Fruit fly (Drosophila melanogaster) whole organism, prepupa: ENCODE data around the gene Hand.

Experiments used
- CG10631 ChIP-seq: fragments of 200-800 bp; sonication (Bioruptor generic); optimal IDR thresholded peaks from 2 replicates; lab custom pipeline; 2016; ENCODE audit warnings: missing biosample characterization, missing genetic modification characterization
- CG10669 ChIP-seq: fragments of 200-800 bp; sonication (Bioruptor generic); optimal IDR thresholded peaks from 3 replicates; lab custom pipeline; 2018; ENCODE audit warnings: missing biosample characterization, mild to moderate bottlenecking, missing genetic modification characterization, moderate library complexity
- CG11902 ChIP-seq: fragments of 200-800 bp; sonication (Bioruptor generic); optimal IDR thresholded peaks from 3 replicates; lab custom pipeline; 2016; ENCODE audit warnings: missing biosample characterization, missing genetic modification characterization
- CG1621 ChIP-seq: fragments of 200-800 bp; sonication (Bioruptor generic); optimal IDR thresholded peaks from 3 replicates; lab custom pipeline; 2018; ENCODE audit warnings: missing biosample characterization, mild to moderate bottlenecking, missing genetic modification characterization
- CG16779 ChIP-seq: fragments of 200-800 bp; sonication (Bioruptor generic); optimal IDR thresholded peaks from 3 replicates; lab custom pipeline; 2017; ENCODE audit warnings: missing biosample characterization, mild to moderate bottlenecking, missing genetic modification characterization
- CG3032 ChIP-seq: fragments of 200-800 bp; optimal IDR thresholded peaks from 2 replicates; lab custom pipeline; 2019; ENCODE audit warnings: missing biosample characterization, mild to moderate bottlenecking, missing genetic modification characterization, moderate library complexity
- CG31627 ChIP-seq: fragments of 200-800 bp; sonication (Bioruptor generic); optimal IDR thresholded peaks from 3 replicates; lab custom pipeline; 2016; ENCODE audit warnings: missing biosample characterization, missing genetic modification characterization
- CG32006 ChIP-seq: fragments of 200-800 bp; sonication (Bioruptor generic); optimal IDR thresholded peaks from 3 replicates; lab custom pipeline; 2017; ENCODE audit warnings: missing biosample characterization, mild to moderate bottlenecking, missing genetic modification characterization
- CG34406 ChIP-seq: fragments of 200-800 bp; sonication (Bioruptor generic); optimal IDR thresholded peaks from 3 replicates; lab custom pipeline; 2016; ENCODE audit warnings: missing biosample characterization, missing genetic modification characterization
- CG8632 ChIP-seq: fragments of 200-800 bp; sonication (Bioruptor generic); optimal IDR thresholded peaks from 3 replicates; lab custom pipeline; 2016; ENCODE audit warnings: missing biosample characterization, missing genetic modification characterization
- CG9139 ChIP-seq: fragments of 200-800 bp; sonication (Bioruptor generic); optimal IDR thresholded peaks from 3 replicates; lab custom pipeline; 2017; ENCODE audit warnings: missing biosample characterization, mild to moderate bottlenecking, missing genetic modification characterization
- Eip75B ChIP-seq: fragments of 200-800 bp; sonication (Bioruptor generic); optimal IDR thresholded peaks from 3 replicates; lab custom pipeline; 2016; ENCODE audit warnings: missing biosample characterization, missing genetic modification characterization
- Eip78C ChIP-seq: fragments of 200-800 bp; sonication (Bioruptor generic); peaks from one replicate; lab custom pipeline; 2016; ENCODE audit warnings: missing biosample characterization, missing genetic modification characterization
- Eip93F ChIP-seq: fragments of 200-800 bp; sonication (Bioruptor generic); optimal IDR thresholded peaks from 2 replicates; lab custom pipeline; 2016; ENCODE audit warnings: missing biosample characterization, mild to moderate bottlenecking, missing genetic modification characterization
- Ets21C ChIP-seq: fragments of 200-800 bp; sonication (Bioruptor generic); optimal IDR thresholded peaks from 3 replicates; lab custom pipeline; 2016; ENCODE audit warnings: missing biosample characterization, missing genetic modification characterization
- Hr38 ChIP-seq: sonication (Bioruptor generic); optimal IDR thresholded peaks from 2 replicates; lab custom pipeline; 2016; ENCODE audit warnings: missing biosample characterization, missing genetic modification characterization
- Hr4 ChIP-seq: fragments of 200-800 bp; sonication (Bioruptor generic); optimal IDR thresholded peaks from 3 replicates; lab custom pipeline; 2016; ENCODE audit warnings: missing biosample characterization, missing genetic modification characterization
- Lpt ChIP-seq: fragments of 200-800 bp; sonication (Bioruptor generic); optimal IDR thresholded peaks from 3 replicates; lab custom pipeline; 2016; ENCODE audit warnings: missing biosample characterization, missing genetic modification characterization
- OdsH ChIP-seq: fragments of 200-800 bp; sonication (Bioruptor generic); optimal IDR thresholded peaks from 3 replicates; lab custom pipeline; 2016; ENCODE audit warnings: missing biosample characterization, missing genetic modification characterization
- Sox102F ChIP-seq: fragments of 200-800 bp; sonication (Bioruptor generic); optimal IDR thresholded peaks from 2 replicates; lab custom pipeline; 2016; ENCODE audit warnings: missing biosample characterization, mild to moderate bottlenecking, missing genetic modification characterization
- Sox14 ChIP-seq: fragments of 200-800 bp; sonication (Bioruptor generic); optimal IDR thresholded peaks from 3 replicates; lab custom pipeline; 2016; ENCODE audit warnings: missing biosample characterization, missing genetic modification characterization
- Sox15 ChIP-seq: fragments of 200-800 bp; sonication (Bioruptor generic); optimal IDR thresholded peaks from 3 replicates; lab custom pipeline; 2016; ENCODE audit warnings: missing biosample characterization, missing genetic modification characterization
- achi ChIP-seq: fragments of 200-800 bp; sonication (Bioruptor generic); optimal IDR thresholded peaks from 3 replicates; lab custom pipeline; 2016; ENCODE audit warnings: missing biosample characterization, missing genetic modification characterization
- acj6 ChIP-seq: fragments of 200-800 bp; sonication (Bioruptor generic); optimal IDR thresholded peaks from 3 replicates; lab custom pipeline; 2016; ENCODE audit warnings: missing biosample characterization, missing genetic modification characterization
- dac ChIP-seq: fragments of 200-800 bp; sonication (Bioruptor generic); optimal IDR thresholded peaks from 2 replicates; lab custom pipeline; 2017; ENCODE audit warnings: missing biosample characterization, mild to moderate bottlenecking, missing genetic modification characterization
- dsx ChIP-seq: fragments of 200-800 bp; optimal IDR thresholded peaks from 3 replicates; lab custom pipeline; 2019; ENCODE audit warnings: missing biosample characterization, mild to moderate bottlenecking, missing genetic modification characterization, moderate library complexity; ENCODE audit not compliant: poor library complexity, severe bottlenecking
- eg ChIP-seq: fragments of 200-800 bp; sonication (Bioruptor generic); IDR thresholded peaks from 3 replicates; pipeline ENCODE4 v1.3.6; 2022; ENCODE audit warnings: missing biosample characterization, missing genetic modification characterization
- esn ChIP-seq: fragments of 200-800 bp; sonication (Bioruptor generic); optimal IDR thresholded peaks from 2 replicates; lab custom pipeline; 2016; ENCODE audit warnings: missing biosample characterization, mild to moderate bottlenecking, missing genetic modification characterization, moderate library complexity
- fd85E ChIP-seq: fragments of 200-800 bp; sonication (Bioruptor generic); optimal IDR thresholded peaks from 3 replicates; lab custom pipeline; 2016; ENCODE audit warnings: missing biosample characterization, missing genetic modification characterization
- fkh ChIP-seq: fragments of 200-800 bp; sonication (Bioruptor generic); optimal IDR thresholded peaks from 3 replicates; lab custom pipeline; 2017; ENCODE audit warnings: missing biosample characterization, mild to moderate bottlenecking, missing genetic modification characterization, moderate library complexity
- lz ChIP-seq: fragments of 200-800 bp; sonication (Bioruptor generic); optimal IDR thresholded peaks from 3 replicates; lab custom pipeline; 2016; ENCODE audit warnings: missing biosample characterization, missing genetic modification characterization
- net ChIP-seq: fragments of 200-800 bp; sonication (Bioruptor generic); optimal IDR thresholded peaks from 3 replicates; lab custom pipeline; 2016; ENCODE audit warnings: missing biosample characterization, missing genetic modification characterization
- pdm3 ChIP-seq: fragments of 200-800 bp; sonication (Bioruptor generic); optimal IDR thresholded peaks from 3 replicates; lab custom pipeline; 2016; ENCODE audit warnings: missing biosample characterization, missing genetic modification characterization
- salr ChIP-seq, 2 experiments: fragments of 200-800 bp; sonication (Bioruptor generic); optimal IDR thresholded peaks; 3 replicates each; lab custom pipeline; 2016 to 2018; ENCODE audit warnings: missing biosample characterization in 2 of 2, missing genetic modification characterization in 2 of 2, mild to moderate bottlenecking in 1 of 2
- svp ChIP-seq: fragments of 200-800 bp; sonication (Bioruptor generic); peaks from one replicate; lab custom pipeline; 2016; ENCODE audit warnings: missing biosample characterization, missing genetic modification characterization
- topi ChIP-seq: fragments of 200-800 bp; sonication (Bioruptor generic); optimal IDR thresholded peaks from 3 replicates; lab custom pipeline; 2016; ENCODE audit warnings: missing biosample characterization, missing genetic modification characterization
- vri ChIP-seq: fragments of 200-800 bp; sonication (Bioruptor generic); optimal IDR thresholded peaks from 3 replicates; lab custom pipeline; 2016; ENCODE audit warnings: missing biosample characterization, mild to moderate bottlenecking, missing genetic modification characterization

The Hand gene

dm6 chr2L:10334854-10335277 lies 39.7 kb upstream of the Hand start (continued):
- TF ChIP-seq Sox14 (GFP tag; lab: Kevin White, UChicago) (peak; percentile 66), lz (GFP tag; lab: Kevin White, UChicago) (no peak), fd85E (GFP tag; lab: Kevin White, UChicago) (no peak), topi (GFP tag; lab: Kevin White, UChicago) (peak; percentile 17), Eip75B (GFP tag; lab: Kevin White, UChicago) (peak; percentile 46), vri (GFP tag; lab: Kevin White, UChicago) (peak; percentile 98), CG32006 (no peak), CG10669 (GFP tag; lab: Kevin White, UChicago) (peak; percentile 33), CG10631 (no peak), CG3032 (tag; lab: Kevin White, UChicago) (no peak), eg (GFP tag; lab: Robert Waterston, UW) (no peak), CG31627 (GFP tag; lab: Kevin White, UChicago) (no peak), Eip78C (GFP tag; lab: Kevin White, UChicago) (peak; percentile 85), Sox102F (no peak), esn (GFP tag; lab: Kevin White, UChicago) (peak; percentile 67), CG9139 (GFP tag; lab: Kevin White, UChicago) (no peak), Lpt (GFP tag; lab: Kevin White, UChicago) (peak; percentile 2)
- TF ChIP-seq, all 60 proteins: peak for 23

- TF ChIP-seq svp (peak; percentile 60), achi (GFP tag; lab: Kevin White, UChicago) (no peak)
Observed at dm6 chr2L:10334213-10334612, 39.0 kb upstream of the Hand start.

dm6 chr2L:10333091-10333991 lies 38.2 kb upstream of the Hand start, which contains the start of gene GATAd:
GATAd (plus strand) TSS chr2L:10333734.
- TF ChIP-seq Sox14 (GFP tag; lab: Kevin White, UChicago) (peak; percentile 20), svp (no peak), salr (GFP tag; optimal IDR thresholded peaks at IDR 0.05; lab: Kevin White, UChicago) (no peak), Eip93F (GFP tag; lab: Kevin White, UChicago) (no peak), Eip78C (GFP tag; lab: Kevin White, UChicago) (peak; percentile 41), pdm3 (GFP tag; lab: Kevin White, UChicago) (no peak), Lpt (GFP tag; lab: Kevin White, UChicago) (no peak), Hr38 (GFP tag; lab: Kevin White, UChicago) (no peak), Sox15 (GFP tag; lab: Kevin White, UChicago) (no peak), vri (GFP tag; lab: Kevin White, UChicago) (peak; percentile 16), CG3032 (tag; lab: Kevin White, UChicago) (peak; percentile 1), CG8632 (no peak), CG16779 (tag; lab: Kevin White, UChicago) (no peak), OdsH (GFP tag; lab: Kevin White, UChicago) (no peak), esn (GFP tag; lab: Kevin White, UChicago) (peak; percentile 21), dsx (GFP tag; lab: Kevin White, UChicago) (peak; percentile 28), Sox102F (no peak), fkh (GFP tag; lab: Kevin White, UChicago) (no peak), topi (GFP tag; lab: Kevin White, UChicago) (no peak), CG9139 (GFP tag; lab: Kevin White, UChicago) (no peak), CG11902 (GFP tag; lab: Kevin White, UChicago) (no peak)

dm6 chr2L:10331066-10331847 lies 36.1 kb upstream of the Hand start, which contains the start of the genes Schip1 and Cox10:
Schip1 (minus strand) TSS chr2L:10331116.
Cox10 (plus strand) TSS chr2L:10331471.
- TF ChIP-seq salr (GFP tag; optimal IDR thresholded peaks at IDR 0.05; lab: Kevin White, UChicago): no peak
- TF ChIP-seq CG3032 (tag; lab: Kevin White, UChicago): peak; percentile 12
- no peak for TF ChIP-seq CG34406
- TF ChIP-seq Ets21C: no peak
- no peak for TF ChIP-seq Eip75B (GFP tag; lab: Kevin White, UChicago)
- no peak for TF ChIP-seq Eip78C (GFP tag; lab: Kevin White, UChicago)
- TF ChIP-seq CG8632: no peak
- TF ChIP-seq Hr4: no peak
- no peak for TF ChIP-seq acj6 (GFP tag; lab: Kevin White, UChicago)
- TF ChIP-seq net (GFP tag; lab: Kevin White, UChicago): no peak
- TF ChIP-seq Eip93F (GFP tag; lab: Kevin White, UChicago): no peak
- peak; percentile 86 for TF ChIP-seq dsx (GFP tag; lab: Kevin White, UChicago)
- peak; percentile 39 for TF ChIP-seq vri (GFP tag; lab: Kevin White, UChicago)
- TF ChIP-seq OdsH (GFP tag; lab: Kevin White, UChicago): no peak
- TF ChIP-seq CG1621: no peak
- no peak for TF ChIP-seq dac (GFP tag; lab: Kevin White, UChicago)
- TF ChIP-seq Sox102F: no peak
